Fruit fly (Drosophila melanogaster) whole organism, embryonic: Measurements from ENCODE around the gene CG12290.

ENCODE experiments used
- B-H2 ChIP-seq: fragments of 200-800 bp; sonication (Bioruptor generic); optimal IDR thresholded peaks from 2 replicates; lab custom pipeline; 2018; ENCODE audit warnings: missing biosample characterization, mild to moderate bottlenecking, missing genetic modification characterization
- Bgb ChIP-seq: fragments of 200-800 bp; sonication (Bioruptor generic); IDR thresholded peaks from 2 replicates; pipeline ENCODE4 v1.3.6; 2022; ENCODE audit warnings: missing biosample characterization, missing genetic modification characterization; ENCODE audit not compliant: partially characterized antibody
- CG11398 ChIP-seq: fragments of 200-800 bp; sonication (Bioruptor generic); optimal IDR thresholded peaks from 2 replicates; lab custom pipeline; 2016; ENCODE audit warnings: missing biosample characterization, missing genetic modification characterization
- CG12155 ChIP-seq: fragments of 200-800 bp; sonication (Bioruptor generic); optimal IDR thresholded peaks from 3 replicates; lab custom pipeline; 2016; ENCODE audit warnings: missing biosample characterization, missing genetic modification characterization
- CG12236 ChIP-seq: fragments of 200-800 bp; sonication (Bioruptor generic); optimal IDR thresholded peaks from 2 replicates; lab custom pipeline; 2016; ENCODE audit warnings: missing biosample characterization, missing genetic modification characterization
- CG12769 ChIP-seq: fragments of 200-800 bp; sonication (Bioruptor generic); optimal IDR thresholded peaks from 2 replicates; lab custom pipeline; 2019; ENCODE audit warnings: missing biosample characterization, mild to moderate bottlenecking, missing genetic modification characterization, moderate library complexity
- CG16779 ChIP-seq: fragments of 200-800 bp; sonication (Bioruptor generic); IDR thresholded peaks from 2 replicates; pipeline ENCODE4 v1.3.6; 2022; ENCODE audit warnings: missing biosample characterization, missing genetic modification characterization
- CG17328 ChIP-seq: fragments of 200-800 bp; sonication (Bioruptor generic); IDR thresholded peaks from 2 replicates; pipeline ENCODE4 v1.3.6; 2022; ENCODE audit warnings: missing biosample characterization, missing genetic modification characterization
- CG17359 ChIP-seq: fragments of 200-800 bp; sonication (Bioruptor generic); optimal IDR thresholded peaks from 3 replicates; lab custom pipeline; 2018; ENCODE audit warnings: missing biosample characterization, mild to moderate bottlenecking, missing genetic modification characterization, moderate library complexity
- CG17385 ChIP-seq: fragments of 200-800 bp; sonication (Bioruptor generic); optimal IDR thresholded peaks from 3 replicates; lab custom pipeline; 2018; ENCODE audit warnings: missing biosample characterization, mild to moderate bottlenecking, missing genetic modification characterization
- CG34224 ChIP-seq: fragments of 200-800 bp; sonication (Bioruptor generic); IDR thresholded peaks from 3 replicates; pipeline ENCODE4 v1.3.6; 2022; ENCODE audit warnings: missing biosample characterization, missing genetic modification characterization; ENCODE audit not compliant: partially characterized antibody
- CG4328 ChIP-seq: fragments of 200-800 bp; sonication (Bioruptor generic); optimal IDR thresholded peaks from 3 replicates; lab custom pipeline; 2017; ENCODE audit warnings: missing biosample characterization, missing genetic modification reagents, missing genetic modification characterization
- CG6689 ChIP-seq: fragments of 200-800 bp; sonication (Bioruptor generic); IDR thresholded peaks from 2 replicates; pipeline ENCODE4 v1.3.6; 2022; ENCODE audit warnings: missing biosample characterization, missing genetic modification characterization
- CG7556 ChIP-seq: fragments of 200-800 bp; sonication (Bioruptor generic); optimal IDR thresholded peaks from 2 replicates; lab custom pipeline; 2017; ENCODE audit warnings: missing biosample characterization, mild to moderate bottlenecking, missing genetic modification characterization
- CG7745 ChIP-seq: fragments of 200-800 bp; sonication (Bioruptor generic); optimal IDR thresholded peaks from 2 replicates; lab custom pipeline; 2018; ENCODE audit warnings: missing biosample characterization, mild to moderate bottlenecking, missing genetic modification characterization, moderate library complexity
- CG9932 ChIP-seq: fragments of 200-800 bp; sonication (Bioruptor generic); IDR thresholded peaks from 2 replicates; pipeline ENCODE4 v1.3.6; 2022; ENCODE audit warnings: missing biosample characterization, missing genetic modification characterization
- CHES-1-like ChIP-seq: fragments of 200-800 bp; sonication (Bioruptor generic); optimal IDR thresholded peaks from 2 replicates; lab custom pipeline; 2016; ENCODE audit warnings: missing biosample characterization, missing genetic modification characterization
- D19A ChIP-seq: fragments of 200-800 bp; optimal IDR thresholded peaks from 3 replicates; lab custom pipeline; 2019; ENCODE audit warnings: missing biosample characterization, mild to moderate bottlenecking, missing genetic modification characterization, moderate library complexity
- Deaf1 ChIP-seq: fragments of 200-800 bp; optimal IDR thresholded peaks from 3 replicates; lab custom pipeline; 2019; ENCODE audit warnings: missing biosample characterization, mild to moderate bottlenecking, missing genetic modification characterization, moderate library complexity
- Dip2 ChIP-seq: fragments of 200-800 bp; sonication (Bioruptor generic); IDR thresholded peaks from 2 replicates; pipeline ENCODE4 v1.3.6; 2022; ENCODE audit warnings: missing biosample characterization, missing genetic modification characterization
- Dip3 ChIP-seq: fragments of 200-800 bp; sonication (Bioruptor generic); optimal IDR thresholded peaks from 3 replicates; lab custom pipeline; 2016; ENCODE audit warnings: missing biosample characterization, missing genetic modification characterization
- Dp ChIP-seq: fragments of 200-800 bp; sonication (Bioruptor generic); optimal IDR thresholded peaks from 2 replicates; lab custom pipeline; 2018; ENCODE audit warnings: missing biosample characterization, mild to moderate bottlenecking, missing genetic modification characterization, moderate library complexity
- GATAe ChIP-seq: fragments of 200-800 bp; sonication (Bioruptor generic); conservative IDR thresholded peaks from 2 replicates; pipeline ENCODE4 v1.3.6; 2022; ENCODE audit warnings: missing biosample characterization, missing genetic modification characterization
- HmgZ ChIP-seq: fragments of 200-800 bp; sonication (Bioruptor generic); optimal IDR thresholded peaks from 2 replicates; lab custom pipeline; 2018; ENCODE audit warnings: missing biosample characterization, mild to moderate bottlenecking, missing genetic modification characterization
- NC2β ChIP-seq: fragments of 200-800 bp; sonication (Bioruptor generic); optimal IDR thresholded peaks from 2 replicates; lab custom pipeline; 2016; ENCODE audit warnings: missing biosample characterization, missing genetic modification characterization
- NFAT ChIP-seq: fragments of 200-800 bp; sonication (Bioruptor generic); IDR thresholded peaks from 2 replicates; pipeline ENCODE4 v1.3.6; 2022; ENCODE audit warnings: missing biosample characterization, missing genetic modification characterization
- Nf-YC ChIP-seq: fragments of 200-800 bp; optimal IDR thresholded peaks from 3 replicates; lab custom pipeline; 2019; ENCODE audit warnings: missing biosample characterization, mild to moderate bottlenecking, missing genetic modification characterization, moderate library complexity
- Pdp1 ChIP-seq, 2 experiments: fragments of 200-800 bp; sonication (Bioruptor generic); optimal IDR thresholded peaks; 3 replicates each; lab custom pipeline; 2016; ENCODE audit warnings: missing biosample characterization in 2 of 2, missing genetic modification characterization in 2 of 2, mild to moderate bottlenecking in 1 of 2, moderate library complexity in 1 of 2
- Ravus ChIP-seq: fragments of 200-800 bp; sonication (Bioruptor generic); IDR thresholded peaks from 2 replicates; pipeline ENCODE4 v1.3.6; 2022; ENCODE audit warnings: missing biosample characterization, missing genetic modification characterization
- Rfx ChIP-seq: fragments of 200-800 bp; sonication (Bioruptor generic); IDR thresholded peaks from 2 replicates; pipeline ENCODE4 v1.3.6; 2022; ENCODE audit warnings: missing biosample characterization, missing genetic modification characterization
- Trl ChIP-seq, 3 experiments: fragments of >200 bp in 2 of 3; fragments of 200-800 bp in 1 of 3; sonication (Bioruptor generic) in 1 of 3; optimal IDR thresholded peaks; 2 replicates in 1 of 3; 3 replicates in 2 of 3; lab custom pipeline; 2016 to 2017; ENCODE audit warnings: missing biosample characterization in 1 of 3, missing genetic modification characterization in 1 of 3
- caup ChIP-seq: fragments of 200-800 bp; sonication (Bioruptor generic); optimal IDR thresholded peaks from 3 replicates; lab custom pipeline; 2017; ENCODE audit warnings: missing biosample characterization, mild to moderate bottlenecking, missing genetic modification characterization, moderate library complexity; ENCODE audit not compliant: severe bottlenecking
- cg ChIP-seq: fragments of 200-800 bp; sonication (Bioruptor generic); optimal IDR thresholded peaks from 3 replicates; lab custom pipeline; 2019; ENCODE audit warnings: missing biosample characterization, mild to moderate bottlenecking, missing genetic modification characterization, moderate library complexity
- danr ChIP-seq: fragments of 200-800 bp; sonication (Bioruptor generic); IDR thresholded peaks from 2 replicates; pipeline ENCODE4 v1.3.6; 2022; ENCODE audit warnings: missing biosample characterization, missing genetic modification characterization
- hb ChIP-seq: fragments of 200-800 bp; sonication (Bioruptor generic); IDR thresholded peaks from 3 replicates; pipeline ENCODE4 v1.3.6; 2022; ENCODE audit warnings: missing biosample characterization, missing genetic modification characterization; ENCODE audit not compliant: partially characterized antibody
- kni ChIP-seq: fragments of 200-800 bp; sonication (Bioruptor generic); optimal IDR thresholded peaks from 3 replicates; lab custom pipeline; 2017; ENCODE audit warnings: mild to moderate bottlenecking, missing biosample characterization, missing genetic modification reagents, missing genetic modification characterization
- pan ChIP-seq, 4 experiments: fragments of >200 bp in 3 of 4; fragments of 200-800 bp in 1 of 4; sonication (Bioruptor generic) in 1 of 4; optimal IDR thresholded peaks in 3 of 4; IDR thresholded peaks in 1 of 4; 2 replicates each; pipeline versions ENCODE4 v1.3.6 to Lab custom; 2017 to 2022; ENCODE audit warnings: missing biosample characterization in 2 of 4, missing genetic modification characterization in 2 of 4, mixed read lengths in 1 of 4
- peb ChIP-seq: fragments of 200-800 bp; sonication (Bioruptor generic); IDR thresholded peaks from 2 replicates; pipeline ENCODE4 v1.3.6; 2022; ENCODE audit warnings: missing biosample characterization, missing genetic modification characterization
- repo ChIP-seq: fragments of 200-800 bp; sonication (Bioruptor generic); optimal IDR thresholded peaks from 2 replicates; lab custom pipeline; 2016; ENCODE audit warnings: missing biosample characterization, missing genetic modification characterization
- row ChIP-seq: fragments of 200-800 bp; sonication (Bioruptor generic); IDR thresholded peaks from 3 replicates; pipeline ENCODE4 v1.3.6; 2022; ENCODE audit warnings: missing biosample characterization, missing genetic modification characterization
- scrt ChIP-seq: fragments of 200-800 bp; sonication (Bioruptor generic); optimal IDR thresholded peaks from 2 replicates; lab custom pipeline; 2018; ENCODE audit warnings: missing biosample characterization, mild to moderate bottlenecking, missing genetic modification characterization, moderate library complexity
- sd ChIP-seq: fragments of 200-800 bp; sonication (Bioruptor generic); optimal IDR thresholded peaks from 3 replicates; lab custom pipeline; 2018; ENCODE audit warnings: missing biosample characterization, mild to moderate bottlenecking, missing genetic modification characterization, moderate library complexity
- sob ChIP-seq: fragments of 200-800 bp; sonication (Bioruptor generic); IDR thresholded peaks from 2 replicates; pipeline ENCODE4 v1.3.6; 2022; ENCODE audit warnings: missing biosample characterization, missing genetic modification characterization
- sr ChIP-seq: fragments of 200-800 bp; sonication (Bioruptor generic); IDR thresholded peaks from 3 replicates; pipeline ENCODE4 v1.3.6; 2022; ENCODE audit warnings: missing biosample characterization, missing genetic modification characterization
- stwl ChIP-seq: fragments of 200-800 bp; sonication (Bioruptor generic); optimal IDR thresholded peaks from 3 replicates; lab custom pipeline; 2018; ENCODE audit warnings: missing biosample characterization, mild to moderate bottlenecking, missing genetic modification characterization, moderate library complexity
- sug ChIP-seq: fragments of 200-800 bp; optimal IDR thresholded peaks from 2 replicates; lab custom pipeline; 2019; ENCODE audit warnings: missing biosample characterization, mild to moderate bottlenecking, missing genetic modification characterization, moderate library complexity
- unc-4 ChIP-seq: fragments of 200-800 bp; sonication (Bioruptor generic); IDR thresholded peaks from 2 replicates; pipeline ENCODE4 v1.3.6; 2022; ENCODE audit warnings: missing biosample characterization, missing genetic modification characterization; ENCODE audit not compliant: partially characterized antibody
- usp ChIP-seq: fragments of >200 bp; optimal IDR thresholded peaks from 2 replicates; lab custom pipeline; 2017; ENCODE audit warnings: missing biosample characterization, missing genetic modification characterization

Gene CG12290

dm6 chr3R:26261244-26261788, 31.3 kb downstream of the CG12290 start, which contains the start of gene Ald1 (continued):
- TF ChIP-seq caup (GFP tag; lab: Kevin White, UChicago) (peak; percentile 2), sug (peak; percentile 69), NFAT (GFP tag; lab: Robert Waterston, UW) (peak; percentile 30; the same call in 1 of the 2 replicates), row (no peak), Ravus (GFP tag; lab: Robert Waterston, UW) (no peak), CG4328 (GFP tag; lab: Kevin White, UChicago) (no peak), scrt (GFP tag; lab: Kevin White, UChicago) (peak; percentile 50), Dip3 (no peak), CG17359 (tag; lab: Kevin White, UChicago) (peak; percentile 25), CG12155 (GFP tag; lab: Kevin White, UChicago) (peak; percentile 99), sr (GFP tag; lab: Robert Waterston, UW) (peak; percentile 92), Pdp1 (GFP tag; optimal IDR thresholded peaks at IDR 0.05; lab: Kevin White, UChicago) (peak in 1 of 2 experiments; percentile 96), B-H2 (peak; percentile 1), CG16779 (peak; percentile 58; the same call in 1 of the 2 replicates), NC2β (GFP tag; lab: Kevin White, UChicago) (no peak), CG7556 (GFP tag; lab: Kevin White, UChicago) (peak; percentile 6), sd (tag; lab: Kevin White, UChicago) (peak; percentile 99), CHES-1-like (GFP tag; lab: Kevin White, UChicago) (no peak), CG17328 (GFP tag; lab: Robert Waterston, UW) (no peak), CG9932 (GFP tag; lab: Robert Waterston, UW) (peak; percentile 41; the same call in 1 of the 2 replicates), Dp (GFP tag; lab: Kevin White, UChicago) (peak; percentile 91), cg (peak; percentile 54), Rfx (peak; percentile 23; the same call in 1 of the 2 replicates), D19A (no peak), Deaf1 (peak; percentile 80), GATAe (GFP tag; lab: Robert Waterston, UW) (0 out of 2 replicates have a peak, but pooled peaks have one; percentile 5), CG6689 (GFP tag; lab: Robert Waterston, UW) (no peak), CG17385 (GFP tag; lab: Kevin White, UChicago) (no peak), hb (GFP tag; lab: Robert Waterston, UW) (no peak), danr (no peak), CG12236 (GFP tag; lab: Kevin White, UChicago) (no peak), sob (GFP tag; lab: Robert Waterston, UW) (no peak), CG11398 (GFP tag; lab: Kevin White, UChicago) (no peak), Trl (optimal IDR thresholded peaks at IDR 0.05; lab: Kevin White, UChicago) (peak in 1 of 2 experiments; percentile 33), Trl (GFP tag; optimal IDR thresholded peaks at IDR 0.05; lab: Kevin White, UChicago) (no peak), pan (optimal IDR thresholded peaks at IDR 0.05; lab: Kevin White, UChicago) (no peak), pan (GFP tag; optimal IDR thresholded peaks at IDR 0.05 in 1 of 2, IDR thresholded peaks at IDR 0.05 in 1 of 2) (peak in 1 of 2 experiments; percentile 33), HmgZ (tag; lab: Kevin White, UChicago) (peak; percentile 38), Nf-YC (tag; lab: Kevin White, UChicago) (peak; percentile 40), unc-4 (peak; percentile 53), repo (no peak), CG34224 (GFP tag; lab: Robert Waterston, UW) (peak; percentile 38; the same call in 1 of the 3 replicates), Dip2 (GFP tag; lab: Robert Waterston, UW) (no peak), Bgb (GFP tag; lab: Robert Waterston, UW) (peak; percentile 45; the same call in 1 of the 2 replicates), kni (peak; percentile 46), usp (GFP tag; lab: Kevin White, UChicago) (no peak), stwl (tag; lab: Kevin White, UChicago) (peak; percentile 18), peb (peak; percentile 5; the same call in 1 of the 2 replicates), CG12769 (tag; lab: Kevin White, UChicago) (peak; percentile 92), CG7745 (tag; lab: Kevin White, UChicago) (no peak)
